Worm (Caenorhabditis elegans): ENCODE results near the gene lin-54.

DNA sequence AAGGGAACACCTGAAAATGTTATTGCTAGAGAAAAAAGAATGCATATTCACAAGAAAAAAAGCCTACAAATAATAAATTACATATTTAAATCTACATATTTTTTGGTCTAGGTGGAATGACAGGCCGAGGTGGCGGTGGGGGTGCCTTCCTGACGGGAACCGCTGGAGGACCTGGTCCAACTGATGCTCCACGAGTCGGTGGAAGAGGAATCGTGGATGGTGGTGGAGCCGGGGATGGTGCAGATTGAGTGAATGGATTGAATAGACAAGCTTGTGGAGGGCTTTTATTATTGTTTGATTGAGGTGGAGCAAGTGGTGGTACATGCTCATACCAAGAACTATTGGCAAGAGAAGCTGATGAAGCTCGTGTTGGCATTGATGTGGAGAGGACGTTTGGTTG is 20.9 kb downstream of the lin-54 start:
- TF ChIP-seq pha-4 (tag; optimal IDR thresholded peaks at IDR 0.05) (no peak), elt-3 (tag; optimal IDR thresholded peaks at IDR 0.05) (no peak), unc-62 (GFP tag; optimal IDR thresholded peaks at IDR 0.05) (no peak), lin-13 (tag; optimal IDR thresholded peaks at IDR 0.05) (no peak), nhr-28 (tag; optimal IDR thresholded peaks at IDR 0.05) (no peak), mls-2 (tag; optimal IDR thresholded peaks at IDR 0.05) (no peak), lsy-2 (tag; optimal IDR thresholded peaks at IDR 0.05) (no peak), flh-1 (GFP tag; optimal IDR thresholded peaks at IDR 0.05) (no peak), sptf-1 (tag; optimal IDR thresholded peaks at IDR 0.05) (no peak), snpc-4 (tag; optimal IDR thresholded peaks at IDR 0.05) (no peak), nhr-237 (tag; optimal IDR thresholded peaks at IDR 0.05) (no peak)

All from whole organism, mixed stage, embryonic.